Worm (Caenorhabditis elegans): ENCODE measurements around the gene C25G4.7.

The C25G4.7 gene

DNA sequence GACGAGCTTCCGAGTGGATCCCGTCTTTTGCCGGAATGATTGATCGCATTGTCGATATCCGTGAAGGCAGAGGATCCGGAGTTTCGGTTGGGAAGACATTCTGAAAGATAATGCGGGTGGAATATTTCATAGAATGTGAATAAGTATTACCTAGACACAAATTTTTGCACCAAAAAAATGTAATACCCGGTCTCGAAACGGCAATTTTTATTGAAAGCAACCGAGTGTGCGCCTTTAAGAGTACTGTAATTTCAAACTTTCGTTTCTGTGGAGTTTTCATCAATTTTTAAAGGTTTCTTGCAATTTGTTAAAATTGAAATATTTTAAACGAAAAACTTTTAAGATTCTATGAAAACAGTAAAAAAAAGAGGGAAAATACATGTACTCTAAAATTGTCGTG lies 12.8 kb upstream of the C25G4.7 start, which contains the start of gene C25G4.2:
Gene C25G4.2, minus strand, starts transcription at position 100 of the 400 bp plus-strand sequence.
- TF ChIP-seq efl-3 (GFP tag; optimal IDR thresholded peaks at IDR 0.05) (no peak), unc-86 (tag; optimal IDR thresholded peaks at IDR 0.05) (no peak), vab-15 (tag; optimal IDR thresholded peaks at IDR 0.05) (no peak), grh-1 (GFP tag; IDR thresholded peaks at IDR 0.05) (no peak), lin-35 (GFP tag; optimal IDR thresholded peaks at IDR 0.05) (no peak), snu-23 (GFP tag; optimal IDR thresholded peaks at IDR 0.05) (no peak)

DNA sequence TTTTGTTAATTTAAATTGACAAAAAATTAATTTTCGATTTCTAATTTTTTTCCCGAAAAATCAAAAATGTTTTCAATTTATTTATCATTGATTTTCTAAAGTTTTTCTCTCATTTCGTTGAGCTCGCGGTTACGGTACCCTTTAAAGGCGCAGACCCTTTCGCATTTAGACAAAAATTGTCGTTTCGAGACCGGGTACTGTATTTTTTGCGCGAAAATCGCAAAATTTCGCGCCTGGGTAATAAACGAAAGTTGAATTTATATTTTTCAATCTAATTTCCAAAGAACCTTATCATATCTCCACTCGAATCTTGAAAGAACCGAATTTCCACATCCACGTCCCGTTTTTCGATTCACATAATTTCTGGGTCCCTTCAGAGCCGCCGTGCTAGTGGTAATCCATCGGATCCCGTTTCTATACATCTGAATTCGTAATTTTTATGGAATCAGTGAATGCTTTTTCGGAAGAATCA lies 11.2 kb upstream of the C25G4.7 start, which contains the start of gene C25G4.3:
Gene C25G4.3, minus strand, starts transcription at position 422 of the 472 bp plus-strand sequence.
- TF ChIP-seq lin-14 (GFP tag; optimal IDR thresholded peaks at IDR 0.05): no peak
- no peak for TF ChIP-seq sptf-1 (tag; optimal IDR thresholded peaks at IDR 0.05)
- TF ChIP-seq ceh-90 (tag; optimal IDR thresholded peaks at IDR 0.05): no peak

DNA sequence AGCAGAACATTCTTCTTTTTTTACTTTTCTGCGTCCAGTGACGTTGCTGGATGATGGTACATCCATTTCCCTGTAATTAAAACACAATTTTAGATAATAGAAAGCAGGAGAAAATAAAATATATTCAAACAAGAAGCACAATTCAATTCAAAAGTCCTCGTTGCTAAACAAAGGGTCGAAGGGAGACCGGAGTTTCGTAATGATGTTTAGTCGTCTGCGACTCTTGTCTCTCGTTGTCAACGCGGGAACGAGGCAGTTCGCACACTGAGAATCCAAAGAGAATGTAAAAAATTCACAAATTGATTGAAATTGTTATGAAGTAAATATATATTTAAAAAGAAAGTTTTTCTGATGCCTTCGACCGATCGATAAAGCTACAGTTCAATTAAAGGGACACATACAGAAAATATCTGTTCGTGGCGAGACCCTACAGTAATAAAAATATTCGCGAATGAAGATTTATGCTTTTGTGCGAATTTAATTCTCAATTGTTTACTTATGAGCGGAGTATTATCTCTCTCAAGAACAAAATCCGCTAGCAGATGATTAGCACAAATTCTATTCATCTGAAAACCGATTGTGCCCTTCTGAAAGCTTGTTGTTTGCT lies 5.4 kb upstream of the C25G4.7 start, which contains the start of gene dpy-26:
Gene dpy-26, minus strand, starts transcription at position 111 of the 607 bp plus-strand sequence.
- TF ChIP-seq sup-37 (GFP tag; optimal IDR thresholded peaks at IDR 0.05) (no peak), C16A3.4 (tag; optimal IDR thresholded peaks at IDR 0.05) (peak; percentile 5), nhr-90 (tag; optimal IDR thresholded peaks at IDR 0.05; ENCODE audit: poor library complexity) (no peak), elt-2 (tag; optimal IDR thresholded peaks at IDR 0.05) (no peak), egl-13 (tag; optimal IDR thresholded peaks at IDR 0.05) (no peak), lin-13 (GFP tag; optimal IDR thresholded peaks at IDR 0.05) (peak; percentile 7), efl-1 (optimal IDR thresholded peaks at IDR 0.05) (peak; percentile 73 to 77), efl-1 (GFP tag; optimal IDR thresholded peaks at IDR 0.05 in 1 of 2) (peak; percentile 58 to 92), mab-9 (GFP tag; IDR thresholded peaks at IDR 0.05) (no peak), nhr-20 (tag; optimal IDR thresholded peaks at IDR 0.05) (peak; percentile 33), swsn-7 (tag; optimal IDR thresholded peaks at IDR 0.05) (peak; percentile 26), unc-130 (tag; optimal IDR thresholded peaks at IDR 0.05) (no peak), blmp-1 (tag; optimal IDR thresholded peaks at IDR 0.05) (no peak), xbp-1 (tag; optimal IDR thresholded peaks at IDR 0.05) (peak; percentile 33), alr-1 (tag; optimal IDR thresholded peaks at IDR 0.05; ENCODE audit: borderline replicate concordance) (no peak), nhr-85 (tag) (peak; percentile 65), skn-1 (tag; optimal IDR thresholded peaks at IDR 0.05) (peak; percentile 56), ceh-90 (tag; optimal IDR thresholded peaks at IDR 0.05) (no peak), lin-39 (tag; optimal IDR thresholded peaks at IDR 0.05) (no peak), nhr-28 (tag; optimal IDR thresholded peaks at IDR 0.05) (no peak), nhr-76 (tag; optimal IDR thresholded peaks at IDR 0.05) (no peak), nhr-11 (tag; optimal IDR thresholded peaks at IDR 0.05) (no peak), pax-3 (tag; optimal IDR thresholded peaks at IDR 0.05) (no peak), pqm-1 (tag; optimal IDR thresholded peaks at IDR 0.05) (no peak), isw-1 (GFP tag; IDR thresholded peaks at IDR 0.05) (no peak), mep-1 (tag; optimal IDR thresholded peaks at IDR 0.05) (no peak), lin-14 (GFP tag; optimal IDR thresholded peaks at IDR 0.05) (no peak), fkh-4 (tag; optimal IDR thresholded peaks at IDR 0.05; ENCODE audit: borderline replicate concordance) (no peak), vab-15 (tag; optimal IDR thresholded peaks at IDR 0.05) (no peak), lin-35 (GFP tag; optimal IDR thresholded peaks at IDR 0.05) (peak; percentile 57 to 79), pag-3 (tag; optimal IDR thresholded peaks at IDR 0.05; ENCODE audit: borderline replicate concordance, insufficient read depth) (no peak), fkh-8 (tag; optimal IDR thresholded peaks at IDR 0.05) (no peak), dsc-1 (tag; optimal IDR thresholded peaks at IDR 0.05) (no peak), rnt-1 (tag; optimal IDR thresholded peaks at IDR 0.05) (peak; percentile 22), dpl-1 (GFP tag; optimal IDR thresholded peaks at IDR 0.05) (peak; percentile 51 to 73 (median 62)), lir-3 (tag; optimal IDR thresholded peaks at IDR 0.05; ENCODE audit: poor library complexity) (no peak), lsy-2 (tag; optimal IDR thresholded peaks at IDR 0.05) (peak; percentile 66 to 83), elt-3 (tag; optimal IDR thresholded peaks at IDR 0.05) (peak in 1 of 6 experiments; percentile 17), zag-1 (tag; optimal IDR thresholded peaks at IDR 0.05) (no peak), sox-4 (tag; optimal IDR thresholded peaks at IDR 0.05) (no peak), egl-27 (tag; optimal IDR thresholded peaks at IDR 0.05) (no peak), mef-2 (tag; optimal IDR thresholded peaks at IDR 0.05) (no peak)
